Worm (Caenorhabditis elegans) whole organism, L1 larva: ENCODE measurements around the gene T05C12.15.

Source experiments
- C04F5.9 ChIP-seq: sonication (generic microtip); optimal IDR thresholded peaks from 2 replicates; lab custom pipeline; 2016; ENCODE audit warnings: missing genetic modification characterization, missing compliant biosample characterization
- Y116A8C.19 ChIP-seq: sonication (generic microtip); optimal IDR thresholded peaks from 2 replicates; lab custom pipeline; 2016; ENCODE audit warnings: missing compliant biosample characterization, missing genetic modification characterization, borderline replicate concordance
- alr-1 ChIP-seq: fragments of 200-800 bp; sonication (Bioruptor generic); optimal IDR thresholded peaks from 2 replicates; lab custom pipeline; 2018; ENCODE audit warnings: borderline replicate concordance, mild to moderate bottlenecking, missing genetic modification characterization, missing compliant biosample characterization
- aly-2 ChIP-seq: fragments of 150-350 bp; optimal IDR thresholded peaks from 2 replicates; lab custom pipeline; 2014; ENCODE audit warnings: missing biosample characterization, missing genetic modification characterization
- ama-1 ChIP-seq: fragments of 150-350 bp; optimal IDR thresholded peaks from 2 replicates; lab custom pipeline; 2014
- ceh-8 ChIP-seq: fragments of 200-800 bp; sonication (Bioruptor generic); optimal IDR thresholded peaks from 2 replicates; lab custom pipeline; 2018; ENCODE audit warnings: mild to moderate bottlenecking, missing genetic modification characterization, moderate library complexity, missing compliant biosample characterization
- ceh-82 ChIP-seq, 3 experiments: fragments of 150-350 bp in 1 of 3; sonication (generic microtip) in 2 of 3; optimal IDR thresholded peaks; 2 replicates each; lab custom pipeline; 2014 to 2017; ENCODE audit warnings: missing biosample characterization in 3 of 3, missing genetic modification characterization in 3 of 3
- ceh-90 ChIP-seq: sonication (generic microtip); optimal IDR thresholded peaks from 2 replicates; lab custom pipeline; 2016; ENCODE audit warnings: missing genetic modification characterization, missing compliant biosample characterization
- dsc-1 ChIP-seq: sonication (generic microtip); optimal IDR thresholded peaks from 2 replicates; lab custom pipeline; 2016; ENCODE audit warnings: mild to moderate bottlenecking, missing genetic modification characterization, missing compliant biosample characterization
- efl-1 ChIP-seq, 4 experiments: fragments of 150-350 bp; optimal IDR thresholded peaks in 3 of 4; peaks in 1 of 4; 1 replicate in 1 of 4; 2 replicates in 3 of 4; lab custom pipeline; 2014; ENCODE audit warnings: missing biosample characterization in 2 of 4, missing genetic modification characterization in 2 of 4, missing genetic modification reagents in 2 of 4
- efl-3 ChIP-seq: fragments of 200-800 bp; sonication (Bioruptor generic); optimal IDR thresholded peaks from 2 replicates; lab custom pipeline; 2018; ENCODE audit warnings: mild to moderate bottlenecking, missing genetic modification characterization, missing compliant biosample characterization
- egl-27 ChIP-seq, 2 experiments: fragments of 150-350 bp in 1 of 2; sonication (generic microtip); optimal IDR thresholded peaks; 3 replicates each; lab custom pipeline; 2017 to 2018; ENCODE audit warnings: missing biosample characterization in 2 of 2, missing genetic modification characterization in 2 of 2, missing genetic modification reagents in 2 of 2
- elt-3 ChIP-seq, 6 experiments: fragments of 150-350 bp in 1 of 6; sonication (generic microtip); optimal IDR thresholded peaks; 2 replicates each; lab custom pipeline; 2017 to 2018; ENCODE audit warnings: missing biosample characterization in 6 of 6, missing genetic modification characterization in 6 of 6, inconsistent platforms in 1 of 6
- fkh-4 ChIP-seq: sonication (generic microtip); optimal IDR thresholded peaks from 2 replicates; lab custom pipeline; 2016; ENCODE audit warnings: missing compliant biosample characterization, missing genetic modification characterization, borderline replicate concordance
- fkh-8 ChIP-seq: sonication (generic microtip); optimal IDR thresholded peaks from 2 replicates; lab custom pipeline; 2016; ENCODE audit warnings: mild to moderate bottlenecking, missing genetic modification characterization, missing compliant biosample characterization
- fos-1 ChIP-seq: fragments of 150-350 bp; optimal IDR thresholded peaks from 2 replicates; lab custom pipeline; 2014; ENCODE audit warnings: missing biosample characterization, missing genetic modification characterization
- grh-1 ChIP-seq: fragments of 200-800 bp; sonication (Bioruptor generic); IDR thresholded peaks from 2 replicates; pipeline ENCODE4 v1.3.6; 2022; ENCODE audit warnings: missing genetic modification reagents, missing genetic modification characterization, missing compliant biosample characterization
- hpl-2 ChIP-seq: fragments of 150-350 bp; optimal IDR thresholded peaks from 2 replicates; lab custom pipeline; 2014; ENCODE audit warnings: missing biosample characterization, missing genetic modification reagents, missing genetic modification characterization
- irx-1 ChIP-seq: sonication (generic microtip); optimal IDR thresholded peaks from 2 replicates; lab custom pipeline; 2016; ENCODE audit warnings: missing genetic modification characterization, missing compliant biosample characterization
- jun-1 ChIP-seq: fragments of 150-350 bp; optimal IDR thresholded peaks from 2 replicates; lab custom pipeline; 2014; ENCODE audit warnings: missing biosample characterization, missing genetic modification reagents, missing genetic modification characterization
- lin-14 ChIP-seq: fragments of 200-800 bp; sonication (Bioruptor generic); optimal IDR thresholded peaks from 2 replicates; lab custom pipeline; 2018; ENCODE audit warnings: mild to moderate bottlenecking, missing genetic modification characterization, moderate library complexity, missing compliant biosample characterization
- lin-35 ChIP-seq, 2 experiments: fragments of 150-350 bp; optimal IDR thresholded peaks; 2 replicates each; lab custom pipeline; 2014; ENCODE audit warnings: missing biosample characterization in 2 of 2, missing genetic modification characterization in 2 of 2, missing genetic modification reagents in 2 of 2
- lin-39 ChIP-seq: fragments of 150-350 bp; optimal IDR thresholded peaks from 2 replicates; lab custom pipeline; 2014; ENCODE audit warnings: missing biosample characterization, missing genetic modification reagents, missing genetic modification characterization
- lsy-2 ChIP-seq, 2 experiments: fragments of 150-350 bp; optimal IDR thresholded peaks; 2 replicates each; lab custom pipeline; 2014; ENCODE audit warnings: missing biosample characterization in 2 of 2, missing genetic modification characterization in 2 of 2
- mab-9 ChIP-seq: fragments of 200-800 bp; sonication (Bioruptor generic); IDR thresholded peaks from 2 replicates; pipeline ENCODE4 v1.3.6; 2022; ENCODE audit warnings: missing genetic modification reagents, missing genetic modification characterization, missing compliant biosample characterization
- mef-2 ChIP-seq: fragments of 150-350 bp; optimal IDR thresholded peaks from 2 replicates; lab custom pipeline; 2014; ENCODE audit warnings: missing biosample characterization, missing genetic modification characterization
- mep-1 ChIP-seq: fragments of 150-350 bp; optimal IDR thresholded peaks from 2 replicates; lab custom pipeline; 2014; ENCODE audit warnings: missing biosample characterization, missing genetic modification characterization
- nhr-12 ChIP-seq: sonication (generic microtip); optimal IDR thresholded peaks from 2 replicates; lab custom pipeline; 2017; ENCODE audit warnings: missing biosample characterization, missing genetic modification characterization
- nhr-19 ChIP-seq: fragments of 200-800 bp; sonication (Bioruptor generic); conservative IDR thresholded peaks from 2 replicates; pipeline ENCODE4 v1.3.6; 2022; ENCODE audit warnings: missing genetic modification characterization, missing compliant biosample characterization
- nhr-237 ChIP-seq: fragments of 150-350 bp; optimal IDR thresholded peaks from 2 replicates; lab custom pipeline; 2014; ENCODE audit warnings: missing biosample characterization, missing genetic modification characterization
- nhr-28 ChIP-seq: fragments of 150-350 bp; optimal IDR thresholded peaks from 2 replicates; lab custom pipeline; 2014; ENCODE audit warnings: missing biosample characterization, missing genetic modification characterization
- nhr-47 ChIP-seq: sonication (generic microtip); optimal IDR thresholded peaks from 2 replicates; lab custom pipeline; 2016; ENCODE audit warnings: mild to moderate bottlenecking, missing genetic modification characterization, moderate library complexity, missing compliant biosample characterization
- nhr-85 ChIP-seq: sonication (generic microtip); peaks from one replicate; lab custom pipeline; 2016; ENCODE audit warnings: missing genetic modification characterization, inconsistent platforms, missing compliant biosample characterization
- pax-3 ChIP-seq: fragments of 200-800 bp; sonication (Bioruptor generic); optimal IDR thresholded peaks from 2 replicates; lab custom pipeline; 2018; ENCODE audit warnings: mild to moderate bottlenecking, missing genetic modification characterization, moderate library complexity, missing compliant biosample characterization
- pqm-1 ChIP-seq: sonication (generic microtip); optimal IDR thresholded peaks from 3 replicates; lab custom pipeline; 2017; ENCODE audit warnings: missing biosample characterization, missing genetic modification characterization
- rnt-1 ChIP-seq: sonication (generic microtip); optimal IDR thresholded peaks from 2 replicates; lab custom pipeline; 2016; ENCODE audit warnings: mild to moderate bottlenecking, missing genetic modification characterization, moderate library complexity, missing compliant biosample characterization
- snpc-4 ChIP-seq: fragments of 150-350 bp; optimal IDR thresholded peaks from 2 replicates; lab custom pipeline; 2014; ENCODE audit warnings: missing biosample characterization, missing genetic modification characterization
- snu-23 ChIP-seq: sonication (generic microtip); optimal IDR thresholded peaks from 2 replicates; lab custom pipeline; 2016; ENCODE audit warnings: missing genetic modification characterization, missing compliant biosample characterization
- sox-4 ChIP-seq: sonication (generic microtip); optimal IDR thresholded peaks from 2 replicates; lab custom pipeline; 2016; ENCODE audit warnings: missing genetic modification characterization, missing compliant biosample characterization
- sptf-1 ChIP-seq: fragments of 150-350 bp; optimal IDR thresholded peaks from 2 replicates; lab custom pipeline; 2014; ENCODE audit warnings: missing biosample characterization, missing genetic modification characterization
- sup-37 ChIP-seq: fragments of 200-800 bp; sonication (Bioruptor generic); optimal IDR thresholded peaks from 2 replicates; lab custom pipeline; 2018; ENCODE audit warnings: mild to moderate bottlenecking, missing genetic modification characterization, missing compliant biosample characterization
- swsn-7 ChIP-seq: sonication (generic microtip); optimal IDR thresholded peaks from 2 replicates; lab custom pipeline; 2016; ENCODE audit warnings: missing genetic modification characterization, missing compliant biosample characterization
- tlp-1 ChIP-seq: fragments of 150-350 bp; optimal IDR thresholded peaks from 2 replicates; lab custom pipeline; 2014; ENCODE audit warnings: missing biosample characterization, missing genetic modification characterization
- unc-130 ChIP-seq: fragments of 150-350 bp; optimal IDR thresholded peaks from 2 replicates; lab custom pipeline; 2017; ENCODE audit warnings: missing biosample characterization, missing genetic modification characterization, inconsistent platforms
- unc-30 ChIP-seq: sonication (generic microtip); optimal IDR thresholded peaks from 2 replicates; lab custom pipeline; 2017; ENCODE audit warnings: missing biosample characterization, missing genetic modification characterization
- unc-62 ChIP-seq: fragments of 150-350 bp; optimal IDR thresholded peaks from 2 replicates; lab custom pipeline; 2014; ENCODE audit warnings: missing biosample characterization, missing genetic modification reagents, missing genetic modification characterization
- vab-15 ChIP-seq: sonication (generic microtip); optimal IDR thresholded peaks from 2 replicates; lab custom pipeline; 2017; ENCODE audit warnings: missing genotype, mild to moderate bottlenecking, missing genetic modification characterization, missing compliant biosample characterization
- xbp-1 ChIP-seq: sonication (generic microtip); optimal IDR thresholded peaks from 2 replicates; lab custom pipeline; 2016; ENCODE audit warnings: missing genetic modification characterization, missing compliant biosample characterization
- ztf-11 ChIP-seq, 2 experiments: sonication (generic microtip); optimal IDR thresholded peaks; 2 replicates each; lab custom pipeline; 2016 to 2017; ENCODE audit warnings: missing genetic modification characterization in 2 of 2, missing biosample characterization in 1 of 2, missing compliant biosample characterization in 1 of 2
- ztf-4 ChIP-seq: fragments of 150-350 bp; optimal IDR thresholded peaks from 2 replicates; lab custom pipeline; 2014; ENCODE audit warnings: missing biosample characterization, missing genetic modification characterization

The T05C12.15 gene

DNA sequence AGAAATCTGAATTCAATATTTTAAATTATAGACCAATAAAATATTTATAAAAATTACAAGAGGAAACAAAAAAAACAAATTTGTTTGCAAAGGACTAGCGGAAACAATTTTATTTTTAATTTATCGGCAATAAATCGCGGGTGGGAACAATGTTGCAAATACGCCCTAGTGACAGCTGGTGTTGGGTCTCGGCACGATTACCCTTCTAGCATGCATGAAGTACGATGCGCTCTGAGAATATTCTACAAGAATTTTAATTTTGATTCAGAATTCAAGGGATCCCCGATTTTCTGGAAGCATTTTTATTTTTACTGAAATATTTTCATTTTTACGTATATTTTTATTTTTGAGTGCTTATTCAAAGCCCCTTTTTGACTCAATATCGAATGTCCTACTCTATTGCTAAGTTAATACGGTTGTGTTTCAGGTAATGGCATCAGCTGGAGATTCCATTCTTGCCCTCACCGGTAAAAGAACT is 15.7 kb downstream of the T05C12.15 start, which contains the start of the genes mig-5 and cct-1 (continued):
- TF ChIP-seq tlp-1 (tag; lab: Kevin White, UChicago) (no peak), ztf-4 (tag; lab: Kevin White, UChicago) (peak; percentile 95), nhr-85 (tag; lab: Kevin White, UChicago) (peak; percentile 99), snu-23 (GFP tag; lab: Kevin White, UChicago) (peak; percentile 99), fkh-8 (tag; lab: Kevin White, UChicago) (peak; percentile 98), snpc-4 (peak; percentile 91), nhr-28 (tag; lab: Kevin White, UChicago) (peak; percentile 26), hpl-2 (GFP tag; lab: Kevin White, UChicago) (peak; percentile 95), fkh-4 (tag; lab: Kevin White, UChicago) (peak; percentile 91), ceh-8 (GFP tag; lab: Kevin White, UChicago) (peak; percentile 97), sup-37 (GFP tag; lab: Kevin White, UChicago) (peak; percentile 92), unc-62 (peak; percentile 45), lsy-2 (tag; optimal IDR thresholded peaks at IDR 0.05; lab: Kevin White, UChicago) (peak; percentile 100), swsn-7 (tag; lab: Kevin White, UChicago) (peak; percentile 98), ceh-90 (tag; lab: Kevin White, UChicago) (peak; percentile 44), mep-1 (tag; lab: Kevin White, UChicago) (peak; percentile 99), Y116A8C.19 (tag; lab: Kevin White, UChicago) (no peak), ceh-82 (tag; optimal IDR thresholded peaks at IDR 0.05; lab: Kevin White, UChicago) (peak; percentile 97 to 99 (median 98)), lin-39 (peak; percentile 98), elt-3 (tag; optimal IDR thresholded peaks at IDR 0.05; lab: Kevin White, UChicago) (peak in 5 of 6 experiments; percentile 63 to 99 (median 91)), efl-1 (optimal IDR thresholded peaks at IDR 0.05; lab: Kevin White, UChicago) (peak; percentile 96 to 98), efl-1 (GFP tag; optimal IDR thresholded peaks at IDR 0.05 in 1 of 2; lab: Kevin White, UChicago) (peak; percentile 85 to 99), unc-130 (tag; lab: Kevin White, UChicago) (peak; percentile 100), xbp-1 (tag; lab: Kevin White, UChicago) (peak; percentile 98), nhr-237 (peak; percentile 95), lin-14 (peak; percentile 98), sox-4 (tag; lab: Kevin White, UChicago) (peak; percentile 94), mab-9 (GFP tag; lab: Robert Waterston, UW) (peak; percentile 94), unc-30 (tag; lab: Kevin White, UChicago) (peak; percentile 75), efl-3 (GFP tag; lab: Kevin White, UChicago) (peak; percentile 81), irx-1 (tag; lab: Kevin White, UChicago) (peak; percentile 97), nhr-12 (peak; percentile 49), grh-1 (GFP tag; lab: Robert Waterston, UW) (peak; percentile 98), vab-15 (peak; percentile 94), sptf-1 (tag; lab: Kevin White, UChicago) (no peak), lin-35 (GFP tag; optimal IDR thresholded peaks at IDR 0.05; lab: Kevin White, UChicago) (peak; percentile 92 to 94), rnt-1 (tag; lab: Kevin White, UChicago) (peak; percentile 98), fos-1 (tag; lab: Kevin White, UChicago) (peak; percentile 95), aly-2 (tag; lab: Kevin White, UChicago) (peak; percentile 98), pax-3 (tag; lab: Kevin White, UChicago) (peak; percentile 91), jun-1 (peak; percentile 96), ztf-11 (tag; optimal IDR thresholded peaks at IDR 0.05; lab: Kevin White, UChicago) (peak; percentile 40 to 87), alr-1 (no peak), mef-2 (tag; lab: Kevin White, UChicago) (peak; percentile 85), nhr-47 (peak; percentile 99), C04F5.9 (tag; lab: Kevin White, UChicago) (peak; percentile 100), dsc-1 (tag; lab: Kevin White, UChicago) (peak; percentile 99), nhr-19 (GFP tag; lab: Robert Waterston, UW) (peak; percentile 98), pqm-1 (tag; lab: Kevin White, UChicago) (peak; percentile 38), egl-27 (tag; optimal IDR thresholded peaks at IDR 0.05; lab: Kevin White, UChicago) (peak; percentile 73 to 88), ama-1 (lab: Kevin White, UChicago) (peak; percentile 89)
